Worm (Caenorhabditis elegans) whole organism, L4 larva: ENCODE measurements around the gene C08E8.6.

Source experiments
- Y48G9A.11 ChIP-seq: fragments of 200-800 bp; sonication (Bioruptor generic); IDR thresholded peaks from 2 replicates; pipeline ENCODE4 v1.3.6; 2022; ENCODE audit warnings: missing genetic modification reagents, missing genetic modification characterization, missing compliant biosample characterization
- ceh-20 ChIP-seq: fragments of 200-800 bp; sonication (Bioruptor generic); IDR thresholded peaks from 2 replicates; pipeline ENCODE4 v1.3.6; 2022; ENCODE audit warnings: missing genetic modification reagents, missing genetic modification characterization, missing compliant biosample characterization
- ceh-82 ChIP-seq: sonication (generic microtip); optimal IDR thresholded peaks from 2 replicates; lab custom pipeline; 2017; ENCODE audit warnings: missing biosample characterization, missing genetic modification characterization
- daf-16 ChIP-seq, 3 experiments: sonication (generic microtip); optimal IDR thresholded peaks; 2 replicates each; lab custom pipeline; 2016 to 2017; ENCODE audit warnings: missing genetic modification characterization in 3 of 3, missing genetic modification reagents in 3 of 3, mild to moderate bottlenecking in 2 of 3, missing compliant biosample characterization in 2 of 3, missing biosample characterization in 1 of 3, moderate library complexity in 1 of 3
- fos-1 ChIP-seq: fragments of 150-350 bp; optimal IDR thresholded peaks from 2 replicates; lab custom pipeline; 2014; ENCODE audit warnings: missing biosample characterization, missing genetic modification characterization
- lin-13 ChIP-seq: fragments of 150-350 bp; optimal IDR thresholded peaks from 2 replicates; lab custom pipeline; 2014; ENCODE audit warnings: missing biosample characterization, missing genetic modification reagents, missing genetic modification characterization
- mes-2 ChIP-seq: sonication (generic microtip); optimal IDR thresholded peaks from 2 replicates; lab custom pipeline; 2016; ENCODE audit warnings: missing genotype, mild to moderate bottlenecking, missing genetic modification characterization, missing compliant biosample characterization; ENCODE audit not compliant: poor library complexity, severe bottlenecking
- nhr-76 ChIP-seq: fragments of 150-350 bp; optimal IDR thresholded peaks from 2 replicates; lab custom pipeline; 2014; ENCODE audit warnings: missing biosample characterization, missing genetic modification characterization
- pha-4 ChIP-seq, 2 experiments: fragments of 150-350 bp in 1 of 2; fragments of 200-800 bp in 1 of 2; sonication (Bioruptor generic) in 1 of 2; IDR thresholded peaks in 1 of 2; optimal IDR thresholded peaks in 1 of 2; 2 replicates each; pipeline versions ENCODE4 v1.3.6 to Lab custom; 2014 to 2022; ENCODE audit warnings: missing genetic modification characterization in 2 of 2, missing genetic modification reagents in 2 of 2, missing biosample characterization in 1 of 2, missing compliant biosample characterization in 1 of 2

ce11 chrV:18350046-18350445, 18.2 kb downstream of the C08E8.6 start, which contains the start of gene C08E8.3:
- TF ChIP-seq Y48G9A.11 (GFP tag; lab: Robert Waterston, UW) = no peak
- TF ChIP-seq ceh-20 (GFP tag; lab: Robert Waterston, UW) = no peak
- TF ChIP-seq lin-13 = no peak
- TF ChIP-seq fos-1 (tag; lab: Kevin White, UChicago) = no peak
- TF ChIP-seq ceh-82 = no peak
- TF ChIP-seq daf-16 (GFP tag; optimal IDR thresholded peaks at IDR 0.05; lab: Kevin White, UChicago) = no peak
- no peak for TF ChIP-seq daf-16 (tag; optimal IDR thresholded peaks at IDR 0.05; lab: Kevin White, UChicago)
- no peak for TF ChIP-seq mes-2 (tag; lab: Kevin White, UChicago)
- TF ChIP-seq pha-4 (GFP tag; IDR thresholded peaks at IDR 0.05; lab: Robert Waterston, UW) = no peak
- no peak for TF ChIP-seq pha-4 (tag; optimal IDR thresholded peaks at IDR 0.05; lab: Kevin White, UChicago)
- no peak for TF ChIP-seq nhr-76 (tag; lab: Kevin White, UChicago)
